Worm (Caenorhabditis elegans) whole organism, dauer: ENCODE results near the gene fis-2.
"Not testable (repeated sequence)": the region's sequence is repeated elsewhere in the genome, so short reads cannot be mapped to it uniquely, and the experiment has no call there.

Experiments used
- unc-62 ChIP-seq: sonication (generic microtip); optimal IDR thresholded peaks from 2 replicates; lab custom pipeline; 2017; ENCODE audit warnings: missing biosample characterization, missing genetic modification reagents, missing genetic modification characterization

Gene fis-2

DNA sequence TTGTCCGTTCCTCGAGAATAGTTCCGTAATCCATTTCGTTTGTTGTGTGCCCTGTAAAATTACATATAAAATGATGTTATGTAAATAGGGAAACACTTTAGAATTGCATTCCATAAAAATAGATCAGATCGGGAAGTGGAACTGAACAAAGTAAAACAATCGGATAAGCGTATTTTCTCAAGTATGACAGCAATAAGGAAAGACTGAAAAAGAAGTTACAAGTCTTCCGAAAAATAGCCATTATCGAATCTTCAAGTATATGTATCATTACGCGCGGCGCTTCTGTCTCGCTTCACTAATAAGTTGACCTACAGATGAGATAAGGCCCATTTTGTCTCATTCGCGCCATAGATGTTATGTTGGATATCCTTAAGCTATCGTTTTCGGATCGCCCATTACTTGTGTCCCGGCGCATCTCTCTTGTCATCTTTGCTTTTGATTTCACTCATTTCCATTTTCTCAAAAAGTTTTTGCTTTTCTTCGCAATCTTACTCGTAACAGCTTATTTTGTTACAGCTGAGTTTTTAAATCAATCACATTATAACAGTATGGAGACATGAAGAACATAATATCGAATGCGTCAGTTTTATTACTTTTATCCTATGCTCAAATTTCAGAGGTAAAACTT, at the start of gene fis-2, which contains the start of gene F13B9.2:
TSS of gene fis-2 (minus strand) at position 51 of the 628 bp plus-strand sequence.
TSS of gene F13B9.2 (plus strand) at position 515 of the 628 bp plus-strand sequence.
- no peak for TF ChIP-seq unc-62 (GFP tag; lab: Kevin White, UChicago)

DNA sequence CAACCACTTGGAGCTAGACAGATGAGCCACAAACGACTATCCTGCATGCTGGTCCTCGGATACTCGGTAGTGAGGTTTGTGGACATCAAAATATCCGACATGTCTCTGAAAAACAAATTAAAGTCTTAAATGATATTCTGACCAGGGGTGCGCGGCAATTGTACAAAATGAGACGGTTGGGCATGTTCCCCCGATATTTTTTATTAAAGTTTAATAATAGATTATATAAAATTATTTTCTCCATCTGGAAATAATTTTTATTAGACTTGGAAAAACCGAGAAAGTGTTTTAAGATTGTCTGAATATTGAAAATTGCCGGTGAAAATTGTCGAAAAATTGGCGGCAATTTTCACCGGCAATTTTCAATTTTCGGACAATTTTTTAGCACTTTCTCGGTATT, 42.8 kb upstream of the fis-2 start, which contains the start of gene F55E10.4:
TSS of gene F55E10.4 (minus strand) at position 101 of the 400 bp plus-strand sequence.
- no peak for TF ChIP-seq unc-62 (GFP tag; lab: Kevin White, UChicago)

DNA sequence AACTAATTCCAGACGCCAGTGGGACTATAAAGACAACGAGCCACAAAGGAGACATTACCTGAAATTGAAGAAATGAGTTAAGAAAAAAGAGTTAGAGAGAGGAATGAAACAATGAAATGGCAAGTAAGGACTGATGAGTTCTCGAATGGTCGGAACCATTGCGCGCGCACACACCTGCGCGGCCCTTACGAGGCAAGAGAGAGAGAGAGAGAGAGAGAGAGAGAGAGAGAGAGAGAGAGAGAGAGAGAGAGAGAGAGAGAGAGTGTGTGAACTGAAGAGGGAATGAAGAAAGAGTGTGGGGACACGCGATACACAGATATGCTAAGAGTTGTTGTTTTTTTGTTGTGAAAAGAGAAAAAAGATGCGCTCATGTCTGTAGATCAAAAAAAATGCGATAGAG, 41.4 kb upstream of the fis-2 start, which contains the start of gene R09F10.8:
TSS of gene R09F10.8 (minus strand) at position 58 of the 400 bp plus-strand sequence.
- no peak for TF ChIP-seq unc-62 (GFP tag; lab: Kevin White, UChicago)

DNA sequence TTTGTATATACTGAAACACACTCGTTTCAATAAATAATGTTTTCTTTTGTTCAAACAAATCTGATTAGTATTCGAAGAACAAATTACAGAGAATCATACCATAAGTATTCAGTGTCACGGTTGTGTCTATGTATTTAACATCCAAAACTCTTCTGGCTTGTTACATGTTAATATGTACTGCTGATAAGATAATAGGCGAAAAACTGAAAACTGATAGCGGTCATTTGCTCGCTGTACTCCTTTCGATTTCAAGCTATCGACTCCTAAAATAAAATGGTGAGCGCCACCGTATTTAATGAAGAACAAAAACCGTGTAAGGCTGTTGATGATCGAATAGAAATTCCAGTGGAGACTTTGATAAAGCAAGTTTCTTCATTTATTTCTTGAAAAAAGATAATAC, 38.4 kb upstream of the fis-2 start, which contains the start of gene R09F10.1:
TSS of gene R09F10.1 (plus strand) at position 222 of the 400 bp plus-strand sequence.
- no peak for TF ChIP-seq unc-62 (GFP tag; lab: Kevin White, UChicago)

DNA sequence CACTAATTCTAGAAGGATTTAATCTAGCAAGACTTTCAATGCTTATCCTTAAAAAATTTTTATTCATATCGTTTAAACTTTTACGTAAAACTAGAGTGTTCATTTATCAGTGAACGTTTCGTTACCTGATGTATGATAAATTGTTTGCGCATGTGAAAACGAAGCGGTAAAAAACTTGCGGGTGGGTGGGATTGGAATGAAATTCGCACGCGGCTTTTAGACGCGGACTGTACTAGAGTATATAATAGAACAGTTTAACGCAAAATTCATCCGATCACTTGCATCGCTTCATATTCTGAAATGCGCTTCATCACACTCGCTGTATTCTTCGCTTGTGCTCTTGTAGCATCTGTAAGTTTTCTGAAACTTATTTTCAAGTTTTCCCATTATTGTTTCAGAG, 36.8 kb upstream of the fis-2 start, which contains the start of gene abu-9:
TSS of gene abu-9 (plus strand) at position 301 of the 400 bp plus-strand sequence.
- TF ChIP-seq unc-62 (GFP tag; lab: Kevin White, UChicago), result not testable (repeated sequence)

DNA sequence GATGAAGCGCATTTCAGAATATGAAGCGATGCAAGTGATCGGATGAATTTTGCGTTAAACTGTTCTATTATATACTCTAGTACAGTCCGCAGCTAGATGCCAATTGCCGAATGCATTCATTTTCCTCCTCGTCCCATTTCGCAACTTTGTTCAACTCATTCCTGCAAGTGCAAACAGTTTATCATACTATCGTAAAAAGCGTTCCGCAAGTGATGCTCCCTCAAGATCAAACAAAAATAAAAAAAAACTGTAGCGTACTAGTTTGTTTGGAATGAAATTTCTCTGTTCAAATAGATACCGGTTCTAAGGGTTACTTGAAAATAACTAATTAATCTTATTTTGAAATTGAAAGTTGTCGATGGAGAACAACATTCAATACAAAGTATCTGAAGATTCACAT, 35.9 kb upstream of the fis-2 start, which contains the start of gene pqn-57:
TSS of gene pqn-57 (minus strand) at position 101 of the 400 bp plus-strand sequence.
- TF ChIP-seq unc-62 (GFP tag; lab: Kevin White, UChicago), result no peak

DNA sequence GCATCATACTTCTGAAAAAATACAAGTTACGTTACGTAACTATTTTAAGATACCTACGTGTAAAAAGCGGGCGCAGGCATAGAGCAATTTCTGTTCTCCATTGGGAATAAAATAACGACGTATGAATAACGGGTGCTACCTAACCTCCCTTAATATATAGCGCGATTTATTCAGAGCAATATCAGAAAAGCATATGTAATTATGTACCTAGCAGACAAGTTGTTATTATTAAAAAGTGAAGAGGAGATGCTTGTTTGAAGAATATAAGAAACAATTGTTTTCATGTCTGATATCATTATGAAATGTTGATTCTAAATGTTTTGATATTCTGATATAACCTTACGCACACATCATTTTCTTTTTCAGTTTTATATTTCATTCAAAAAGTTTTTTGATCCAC, 33.9 kb upstream of the fis-2 start, which contains the start of gene srh-11:
TSS of gene srh-11 (minus strand) at position 101 of the 400 bp plus-strand sequence.
- TF ChIP-seq unc-62 (GFP tag; lab: Kevin White, UChicago), result no peak

DNA sequence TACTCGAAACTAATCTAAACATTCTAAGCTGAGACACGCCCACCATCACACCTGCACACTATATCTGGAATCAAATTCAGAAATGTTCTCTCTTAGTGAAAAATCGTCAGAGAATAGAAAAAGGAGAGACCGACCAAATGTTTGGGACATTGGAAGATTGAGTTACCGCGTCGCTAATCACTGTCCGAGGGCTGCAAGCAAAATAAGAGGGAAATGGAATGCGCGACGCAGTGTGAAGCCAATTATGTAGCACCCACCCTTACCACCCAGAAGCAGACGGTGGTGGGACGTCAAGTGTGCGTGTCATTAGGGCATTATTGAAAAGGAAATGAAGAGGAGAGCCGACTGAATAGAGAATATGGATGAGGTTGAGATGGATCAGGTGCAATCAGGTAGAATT, 26.6 kb upstream of the fis-2 start:
- no peak for TF ChIP-seq unc-62 (GFP tag; lab: Kevin White, UChicago)

DNA sequence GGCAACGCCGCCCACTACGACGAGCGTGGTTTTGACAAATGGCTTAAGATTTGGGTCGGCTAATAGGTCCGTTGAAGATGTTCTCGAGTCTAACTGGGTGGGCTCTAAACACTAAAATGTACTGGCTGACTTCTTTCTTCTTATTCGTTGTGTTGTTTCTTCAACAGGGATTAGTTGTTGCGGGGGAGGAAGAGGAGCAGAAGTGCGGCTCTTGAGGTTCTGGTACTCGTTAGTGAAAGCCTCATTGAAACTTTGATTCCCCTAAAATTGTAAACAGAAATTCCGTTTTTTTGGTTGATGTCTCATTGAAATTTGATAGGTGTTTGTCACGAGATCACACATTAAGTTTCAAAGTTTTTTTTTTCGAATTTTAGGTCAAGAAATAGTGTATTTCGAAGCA, 25.7 kb upstream of the fis-2 start:
- TF ChIP-seq unc-62 (GFP tag; lab: Kevin White, UChicago), result no peak

DNA sequence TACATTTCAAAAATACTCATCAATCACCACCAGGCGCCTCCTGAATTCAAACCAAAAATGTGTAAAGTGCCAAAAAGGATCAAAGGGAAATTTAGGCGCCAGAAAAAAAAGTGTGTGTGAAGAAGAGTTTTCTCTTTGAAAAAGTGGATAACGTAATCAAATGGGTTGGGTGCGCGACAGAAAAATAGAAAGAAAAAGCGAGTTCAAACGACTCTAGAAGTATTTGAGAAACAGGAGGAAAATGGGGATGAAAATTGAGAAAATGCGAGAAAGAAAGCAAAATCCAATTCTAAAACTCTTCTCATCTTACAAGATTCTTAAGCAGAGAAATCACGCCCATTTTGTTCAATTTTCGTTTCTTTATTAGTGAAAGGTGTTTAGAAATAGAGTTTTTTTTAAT, 23.5 kb upstream of the fis-2 start:
- TF ChIP-seq unc-62 (GFP tag; lab: Kevin White, UChicago), result no peak

DNA sequence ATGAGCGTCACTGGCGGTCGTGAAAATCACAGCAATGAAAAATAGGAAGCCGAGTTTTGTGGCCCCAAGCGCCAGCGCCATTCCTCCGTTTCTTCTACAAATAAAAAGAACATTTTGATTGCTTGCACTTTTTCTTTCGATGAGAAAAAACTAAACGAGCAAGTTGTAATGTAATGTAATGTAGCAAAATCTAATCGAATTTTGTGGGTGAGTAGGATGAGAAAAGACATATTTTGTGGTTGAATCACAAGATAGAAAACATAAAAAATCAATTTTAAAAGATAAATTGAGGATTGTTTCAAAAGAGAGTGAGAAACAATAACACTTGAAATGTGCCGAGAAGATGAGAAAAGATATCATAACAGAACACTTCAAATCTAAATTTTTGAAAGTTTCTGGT, 22.6 kb upstream of the fis-2 start, which contains the start of gene R09F10.5:
TSS of gene R09F10.5 (minus strand) at position 101 of the 400 bp plus-strand sequence.
- no peak for TF ChIP-seq unc-62 (GFP tag; lab: Kevin White, UChicago)

DNA sequence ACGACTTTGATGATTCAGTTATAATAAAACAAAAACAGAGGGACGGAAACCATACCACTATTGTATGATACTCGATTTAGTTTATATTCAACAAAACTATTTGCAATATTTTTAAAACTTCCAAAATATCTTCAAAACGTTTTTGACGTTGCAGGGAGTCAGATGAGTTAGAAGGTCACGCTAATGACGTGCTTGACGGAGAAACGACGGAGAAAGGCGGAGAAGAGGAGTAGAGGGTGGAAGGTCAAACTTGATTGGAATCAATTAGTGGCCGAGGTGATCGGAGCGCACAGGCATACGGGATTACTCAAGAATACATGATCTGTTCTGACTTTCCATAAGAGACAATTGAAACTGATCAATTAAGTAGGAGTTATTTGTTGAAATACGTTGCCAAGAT, 17.8 kb upstream of the fis-2 start:
- no peak for TF ChIP-seq unc-62 (GFP tag; lab: Kevin White, UChicago)

DNA sequence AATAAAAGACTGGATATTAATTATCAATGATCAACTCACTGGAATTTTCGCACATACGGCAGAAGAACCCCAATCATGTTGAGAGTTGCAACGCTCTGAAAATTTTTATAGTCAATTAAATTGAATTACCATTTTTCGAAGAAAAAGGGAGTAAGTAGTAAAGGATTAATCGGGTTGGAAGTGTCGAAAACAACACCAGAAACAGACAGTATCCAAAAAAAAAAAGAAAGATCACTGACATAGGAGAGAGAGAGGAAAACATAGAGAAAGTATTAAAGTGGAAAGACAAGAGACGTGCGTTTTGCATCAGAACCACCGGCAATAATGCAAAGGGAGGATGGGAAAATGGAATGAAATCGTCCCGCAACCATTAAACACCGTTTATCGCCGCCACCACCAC, 17.3 kb upstream of the fis-2 start, which contains the start of gene inx-5:
TSS of gene inx-5 (minus strand) at position 101 of the 400 bp plus-strand sequence.
- no peak for TF ChIP-seq unc-62 (GFP tag; lab: Kevin White, UChicago)

DNA sequence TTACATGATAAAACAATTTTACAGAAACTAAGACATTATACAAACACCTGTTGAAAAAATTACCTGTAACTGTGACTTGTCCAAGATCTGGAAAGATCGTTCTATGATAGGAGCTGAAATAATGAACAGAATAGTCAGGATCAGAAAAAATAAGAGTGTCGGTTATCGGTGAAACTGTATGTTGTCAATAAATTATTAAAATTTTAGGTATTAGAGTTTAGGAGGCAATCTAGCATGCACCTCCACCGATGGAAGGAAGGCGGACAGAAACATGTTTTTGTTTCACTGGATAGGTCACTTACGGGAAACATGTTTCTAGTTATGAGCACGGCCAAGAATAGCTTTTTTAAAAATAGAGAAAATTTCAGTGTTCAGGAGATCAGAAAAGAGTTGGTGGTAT, 14.5 kb upstream of the fis-2 start, which contains the start of gene ced-13:
TSS of gene ced-13 (minus strand) at position 101 of the 400 bp plus-strand sequence.
- no peak for TF ChIP-seq unc-62 (GFP tag; lab: Kevin White, UChicago)

DNA sequence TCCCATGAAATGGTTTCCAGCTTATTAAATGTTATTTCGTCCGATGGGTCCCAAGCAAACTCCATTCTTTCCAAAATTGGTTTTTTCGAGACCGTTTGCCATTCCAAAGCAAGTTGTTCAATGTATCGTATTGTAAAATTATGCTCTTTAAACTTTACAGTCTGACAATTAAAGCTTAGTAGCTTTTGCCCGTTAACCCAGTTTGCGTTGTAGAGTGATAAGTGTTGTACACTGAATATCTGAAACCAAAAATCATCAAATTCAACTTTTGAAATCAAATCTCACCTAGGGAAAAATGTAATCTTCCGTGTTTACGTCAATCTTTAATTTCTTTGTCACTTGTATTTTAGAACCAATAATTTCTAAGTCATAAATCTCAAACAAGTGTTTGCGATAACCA, 12.3 kb upstream of the fis-2 start:
- TF ChIP-seq unc-62 (GFP tag; lab: Kevin White, UChicago), result no peak

DNA sequence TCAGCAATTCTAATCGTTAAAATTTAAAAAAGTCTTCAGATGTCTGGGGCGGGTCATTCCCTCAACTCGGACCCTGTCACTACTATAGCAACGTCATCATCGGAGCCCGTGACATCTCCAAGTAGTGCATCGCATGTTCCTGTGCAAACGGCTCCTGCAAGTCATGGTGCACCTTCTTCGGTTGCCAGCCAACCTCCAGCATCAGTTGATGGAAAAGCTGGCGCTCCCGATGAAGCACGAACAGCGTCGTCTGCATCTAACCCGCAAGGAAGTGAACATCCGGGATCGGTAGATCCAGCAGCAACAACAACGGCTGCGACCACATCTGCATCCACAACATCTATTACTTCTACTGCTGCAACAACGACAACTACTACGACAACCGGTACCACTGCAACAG, 9.6 kb upstream of the fis-2 start, which contains the start of gene R09F10.3:
TSS of gene R09F10.3 (plus strand) at position 40 of the 400 bp plus-strand sequence.
- no peak for TF ChIP-seq unc-62 (GFP tag; lab: Kevin White, UChicago)
